Fruit fly (Drosophila melanogaster) whole organism, prepupa: Measurements from ENCODE around the gene beta4GalT7.

Source experiments
- CG10669 ChIP-seq: fragments of 200-800 bp; sonication (Bioruptor generic); optimal IDR thresholded peaks from 3 replicates; lab custom pipeline; 2018; ENCODE audit warnings: missing biosample characterization, mild to moderate bottlenecking, missing genetic modification characterization, moderate library complexity
- CG11294 ChIP-seq: fragments of 200-800 bp; sonication (Bioruptor generic); IDR thresholded peaks from 2 replicates; pipeline ENCODE4 v1.3.6; 2022; ENCODE audit warnings: missing biosample characterization, missing genetic modification characterization
- CG11762 ChIP-seq: fragments of 200-800 bp; sonication (Bioruptor generic); optimal IDR thresholded peaks from 3 replicates; lab custom pipeline; 2016; ENCODE audit warnings: missing biosample characterization, missing genetic modification characterization; ENCODE audit not compliant: insufficient read depth
- CG11902 ChIP-seq: fragments of 200-800 bp; sonication (Bioruptor generic); optimal IDR thresholded peaks from 3 replicates; lab custom pipeline; 2016; ENCODE audit warnings: missing biosample characterization, missing genetic modification characterization
- CG1621 ChIP-seq: fragments of 200-800 bp; sonication (Bioruptor generic); optimal IDR thresholded peaks from 3 replicates; lab custom pipeline; 2018; ENCODE audit warnings: missing biosample characterization, mild to moderate bottlenecking, missing genetic modification characterization
- CG16779 ChIP-seq: fragments of 200-800 bp; sonication (Bioruptor generic); optimal IDR thresholded peaks from 3 replicates; lab custom pipeline; 2017; ENCODE audit warnings: missing biosample characterization, mild to moderate bottlenecking, missing genetic modification characterization
- CG3032 ChIP-seq: fragments of 200-800 bp; optimal IDR thresholded peaks from 2 replicates; lab custom pipeline; 2019; ENCODE audit warnings: missing biosample characterization, mild to moderate bottlenecking, missing genetic modification characterization, moderate library complexity
- CG31627 ChIP-seq: fragments of 200-800 bp; sonication (Bioruptor generic); optimal IDR thresholded peaks from 3 replicates; lab custom pipeline; 2016; ENCODE audit warnings: missing biosample characterization, missing genetic modification characterization
- CG34406 ChIP-seq: fragments of 200-800 bp; sonication (Bioruptor generic); optimal IDR thresholded peaks from 3 replicates; lab custom pipeline; 2016; ENCODE audit warnings: missing biosample characterization, missing genetic modification characterization
- CG3919 ChIP-seq: fragments of 200-800 bp; sonication (Bioruptor generic); optimal IDR thresholded peaks from 3 replicates; lab custom pipeline; 2016; ENCODE audit warnings: missing biosample characterization, missing genetic modification characterization
- CG4318 ChIP-seq: fragments of 200-800 bp; sonication (Bioruptor generic); optimal IDR thresholded peaks from 3 replicates; lab custom pipeline; 2017; ENCODE audit warnings: missing biosample characterization, mild to moderate bottlenecking, missing genetic modification characterization
- CG6163 ChIP-seq: fragments of 200-800 bp; sonication (Bioruptor generic); IDR thresholded peaks from 3 replicates; pipeline ENCODE4 v1.3.6; 2022; ENCODE audit warnings: missing biosample characterization, missing genetic modification characterization
- CG6276 ChIP-seq: fragments of 200-800 bp; sonication (Bioruptor generic); optimal IDR thresholded peaks from 2 replicates; lab custom pipeline; 2017; ENCODE audit warnings: missing biosample characterization, mild to moderate bottlenecking, missing genetic modification characterization
- CG6792 ChIP-seq: fragments of 200-800 bp; sonication (Bioruptor generic); optimal IDR thresholded peaks from 3 replicates; lab custom pipeline; 2016; ENCODE audit warnings: missing biosample characterization, missing genetic modification characterization
- CG6808 ChIP-seq: fragments of 200-800 bp; sonication (Bioruptor generic); optimal IDR thresholded peaks from 3 replicates; lab custom pipeline; 2017; ENCODE audit warnings: missing biosample characterization, missing genetic modification characterization, mild to moderate bottlenecking, moderate library complexity, missing genetic modification reagents
- CG6854 ChIP-seq: fragments of 200-800 bp; sonication (Bioruptor generic); optimal IDR thresholded peaks from 2 replicates; lab custom pipeline; 2017; ENCODE audit warnings: missing biosample characterization, mild to moderate bottlenecking, missing genetic modification characterization
- CG7368 ChIP-seq: fragments of 200-800 bp; sonication (Bioruptor generic); optimal IDR thresholded peaks from 3 replicates; lab custom pipeline; 2016; ENCODE audit warnings: missing biosample characterization, missing genetic modification characterization
- CG8119 ChIP-seq: fragments of 200-800 bp; sonication (Bioruptor generic); IDR thresholded peaks from 3 replicates; pipeline ENCODE4 v1.3.6; 2022; ENCODE audit warnings: missing biosample characterization, missing genetic modification characterization
- CG8632 ChIP-seq: fragments of 200-800 bp; sonication (Bioruptor generic); optimal IDR thresholded peaks from 3 replicates; lab custom pipeline; 2016; ENCODE audit warnings: missing biosample characterization, missing genetic modification characterization
- CG9139 ChIP-seq: fragments of 200-800 bp; sonication (Bioruptor generic); optimal IDR thresholded peaks from 3 replicates; lab custom pipeline; 2017; ENCODE audit warnings: missing biosample characterization, mild to moderate bottlenecking, missing genetic modification characterization
- Ets96B ChIP-seq: fragments of 200-800 bp; optimal IDR thresholded peaks from 2 replicates; lab custom pipeline; 2019; ENCODE audit warnings: missing biosample characterization, mild to moderate bottlenecking, missing genetic modification characterization, moderate library complexity
- Gug ChIP-seq: fragments of 200-800 bp; sonication (Bioruptor generic); IDR thresholded peaks from 2 replicates; pipeline ENCODE4 v1.3.6; 2022; ENCODE audit warnings: missing biosample characterization, missing genetic modification characterization
- Hr38 ChIP-seq: sonication (Bioruptor generic); optimal IDR thresholded peaks from 2 replicates; lab custom pipeline; 2016; ENCODE audit warnings: missing biosample characterization, missing genetic modification characterization
- Hr39 ChIP-seq: fragments of 200-800 bp; sonication (Bioruptor generic); optimal IDR thresholded peaks from 2 replicates; lab custom pipeline; 2016; ENCODE audit warnings: missing biosample characterization, missing genetic modification characterization
- Hr4 ChIP-seq: fragments of 200-800 bp; sonication (Bioruptor generic); optimal IDR thresholded peaks from 3 replicates; lab custom pipeline; 2016; ENCODE audit warnings: missing biosample characterization, missing genetic modification characterization
- Met ChIP-seq: fragments of 200-800 bp; sonication (Bioruptor generic); optimal IDR thresholded peaks from 3 replicates; lab custom pipeline; 2016; ENCODE audit warnings: missing biosample characterization, missing genetic modification characterization
- OdsH ChIP-seq: fragments of 200-800 bp; sonication (Bioruptor generic); optimal IDR thresholded peaks from 3 replicates; lab custom pipeline; 2016; ENCODE audit warnings: missing biosample characterization, missing genetic modification characterization
- Smox ChIP-seq: fragments of 200-800 bp; sonication (Bioruptor generic); optimal IDR thresholded peaks from 3 replicates; lab custom pipeline; 2016; ENCODE audit warnings: missing biosample characterization, missing genetic modification characterization
- Sox102F ChIP-seq: fragments of 200-800 bp; sonication (Bioruptor generic); optimal IDR thresholded peaks from 2 replicates; lab custom pipeline; 2016; ENCODE audit warnings: missing biosample characterization, mild to moderate bottlenecking, missing genetic modification characterization
- Sox14 ChIP-seq: fragments of 200-800 bp; sonication (Bioruptor generic); optimal IDR thresholded peaks from 3 replicates; lab custom pipeline; 2016; ENCODE audit warnings: missing biosample characterization, missing genetic modification characterization
- Sox15 ChIP-seq: fragments of 200-800 bp; sonication (Bioruptor generic); optimal IDR thresholded peaks from 3 replicates; lab custom pipeline; 2016; ENCODE audit warnings: missing biosample characterization, missing genetic modification characterization
- achi ChIP-seq: fragments of 200-800 bp; sonication (Bioruptor generic); optimal IDR thresholded peaks from 3 replicates; lab custom pipeline; 2016; ENCODE audit warnings: missing biosample characterization, missing genetic modification characterization
- cyc ChIP-seq: fragments of 200-800 bp; sonication (Bioruptor generic); optimal IDR thresholded peaks from 3 replicates; lab custom pipeline; 2016; ENCODE audit warnings: missing biosample characterization, missing genetic modification characterization
- dac ChIP-seq: fragments of 200-800 bp; sonication (Bioruptor generic); optimal IDR thresholded peaks from 2 replicates; lab custom pipeline; 2017; ENCODE audit warnings: missing biosample characterization, mild to moderate bottlenecking, missing genetic modification characterization
- fd59A ChIP-seq: fragments of 200-800 bp; sonication (Bioruptor generic); optimal IDR thresholded peaks from 2 replicates; lab custom pipeline; 2017; ENCODE audit warnings: missing biosample characterization, mild to moderate bottlenecking, missing genetic modification characterization, missing genetic modification reagents
- fd85E ChIP-seq: fragments of 200-800 bp; sonication (Bioruptor generic); optimal IDR thresholded peaks from 3 replicates; lab custom pipeline; 2016; ENCODE audit warnings: missing biosample characterization, missing genetic modification characterization
- fkh ChIP-seq: fragments of 200-800 bp; sonication (Bioruptor generic); optimal IDR thresholded peaks from 3 replicates; lab custom pipeline; 2017; ENCODE audit warnings: missing biosample characterization, mild to moderate bottlenecking, missing genetic modification characterization, moderate library complexity
- lz ChIP-seq: fragments of 200-800 bp; sonication (Bioruptor generic); optimal IDR thresholded peaks from 3 replicates; lab custom pipeline; 2016; ENCODE audit warnings: missing biosample characterization, missing genetic modification characterization
- net ChIP-seq: fragments of 200-800 bp; sonication (Bioruptor generic); optimal IDR thresholded peaks from 3 replicates; lab custom pipeline; 2016; ENCODE audit warnings: missing biosample characterization, missing genetic modification characterization
- pdm3 ChIP-seq: fragments of 200-800 bp; sonication (Bioruptor generic); optimal IDR thresholded peaks from 3 replicates; lab custom pipeline; 2016; ENCODE audit warnings: missing biosample characterization, missing genetic modification characterization
- salr ChIP-seq, 2 experiments: fragments of 200-800 bp; sonication (Bioruptor generic); optimal IDR thresholded peaks; 3 replicates each; lab custom pipeline; 2016 to 2018; ENCODE audit warnings: missing biosample characterization in 2 of 2, missing genetic modification characterization in 2 of 2, mild to moderate bottlenecking in 1 of 2
- spab ChIP-seq: fragments of 200-800 bp; sonication (Bioruptor generic); optimal IDR thresholded peaks from 2 replicates; lab custom pipeline; 2017; ENCODE audit warnings: missing biosample characterization, mild to moderate bottlenecking, missing genetic modification characterization, missing genetic modification reagents
- ss ChIP-seq, 2 experiments: fragments of 200-800 bp; sonication (Bioruptor generic); optimal IDR thresholded peaks; 2 replicates in 1 of 2; 3 replicates in 1 of 2; lab custom pipeline; 2017 to 2018; ENCODE audit warnings: mild to moderate bottlenecking in 2 of 2, missing biosample characterization in 2 of 2, missing genetic modification characterization in 2 of 2, moderate library complexity in 1 of 2
- svp ChIP-seq: fragments of 200-800 bp; sonication (Bioruptor generic); peaks from one replicate; lab custom pipeline; 2016; ENCODE audit warnings: missing biosample characterization, missing genetic modification characterization

Gene beta4GalT7

dm6 chr3R:25049742-25050517, 26.9 kb downstream of the beta4GalT7 start (continued):
- TF ChIP-seq CG6808 = no peak
- TF ChIP-seq spab (GFP tag; lab: Kevin White, UChicago) = peak; percentile 34
- TF ChIP-seq CG6276 = peak; percentile 35
- TF ChIP-seq achi (GFP tag; lab: Kevin White, UChicago) = no peak
- peak; percentile 66 for TF ChIP-seq CG6854 (GFP tag; lab: Kevin White, UChicago)
- TF ChIP-seq pdm3 = no peak
- no peak for TF ChIP-seq CG8632 (GFP tag; lab: Kevin White, UChicago)
- TF ChIP-seq CG1621 (tag; lab: Kevin White, UChicago) = peak; percentile 42
- TF ChIP-seq OdsH (GFP tag; lab: Kevin White, UChicago) = no peak
- TF ChIP-seq, all 60 proteins: peak for 21

dm6 chr3R:25050649-25051048, 27.6 kb downstream of the beta4GalT7 start:
- peak; percentile 0 for TF ChIP-seq fkh (GFP tag; lab: Kevin White, UChicago)
- no peak for TF ChIP-seq CG11294 (GFP tag; lab: Robert Waterston, UW)
- no peak for TF ChIP-seq OdsH (GFP tag; lab: Kevin White, UChicago)
- no peak for TF ChIP-seq CG7368 (GFP tag; lab: Kevin White, UChicago)
- no peak for TF ChIP-seq CG6276

DNA sequence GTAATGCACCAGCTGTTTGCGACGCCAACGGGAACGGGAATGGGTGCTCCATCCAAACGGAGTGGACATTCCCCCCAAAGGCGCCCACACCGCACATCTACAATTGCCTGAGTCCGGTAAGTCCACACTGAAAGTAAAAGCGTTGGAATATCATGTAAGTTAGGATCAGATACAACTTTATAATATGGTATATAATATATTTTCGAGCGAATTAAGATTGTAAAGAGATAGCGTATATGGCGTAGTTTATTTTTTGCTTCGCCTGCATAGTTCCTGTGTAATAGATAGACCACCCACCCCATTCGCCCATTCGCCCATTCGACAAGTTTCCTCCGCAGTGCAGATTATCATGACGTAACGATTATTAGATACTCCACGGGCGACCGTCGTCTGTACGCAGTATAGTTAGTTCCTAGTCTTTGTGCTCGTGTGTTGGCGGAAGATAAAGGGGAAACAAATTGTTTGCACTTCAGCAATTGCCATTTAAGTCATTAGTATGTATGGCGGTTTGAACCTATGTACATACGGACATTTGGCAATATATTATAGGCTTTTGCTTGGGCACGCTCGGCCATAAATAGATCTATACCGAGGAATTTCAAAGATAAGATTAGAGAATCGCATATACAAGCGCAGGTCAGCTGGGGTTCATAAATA, 28.5 kb downstream of the beta4GalT7 start:
- TF ChIP-seq Hr38 (no peak), svp (GFP tag; lab: Kevin White, UChicago) (no peak), salr (GFP tag; optimal IDR thresholded peaks at IDR 0.05; lab: Kevin White, UChicago) (peak in 1 of 2 experiments; percentile 39), Gug (GFP tag; lab: Robert Waterston, UW) (no peak), CG10669 (GFP tag; lab: Kevin White, UChicago) (no peak), CG6163 (peak; percentile 68; the same call in 2 of the 3 replicates), Sox102F (GFP tag; lab: Kevin White, UChicago) (no peak), CG6792 (GFP tag; lab: Kevin White, UChicago) (no peak), CG3032 (no peak), CG31627 (GFP tag; lab: Kevin White, UChicago) (no peak), CG9139 (GFP tag; lab: Kevin White, UChicago) (no peak), CG4318 (GFP tag; lab: Kevin White, UChicago) (no peak), cyc (GFP tag; lab: Kevin White, UChicago) (no peak), Ets96B (no peak), fd59A (GFP tag; lab: Kevin White, UChicago) (no peak), Sox15 (GFP tag; lab: Kevin White, UChicago) (no peak), CG11902 (no peak), Met (GFP tag; lab: Kevin White, UChicago) (no peak), Hr4 (peak; percentile 81), fkh (GFP tag; lab: Kevin White, UChicago) (no peak), Sox14 (GFP tag; lab: Kevin White, UChicago) (peak; percentile 31), CG8119 (peak; percentile 78; the same call in 2 of the 3 replicates), Smox (GFP tag; lab: Kevin White, UChicago) (no peak), CG34406 (no peak), CG6276 (peak; percentile 68), CG16779 (tag; lab: Kevin White, UChicago) (peak; percentile 25), ss (GFP tag; optimal IDR thresholded peaks at IDR 0.05; lab: Kevin White, UChicago) (no peak), lz (no peak), CG11294 (GFP tag; lab: Robert Waterston, UW) (peak; percentile 7; the same call in 1 of the 2 replicates), CG3919 (GFP tag; lab: Kevin White, UChicago) (no peak), dac (peak; percentile 4), CG1621 (tag; lab: Kevin White, UChicago) (no peak), CG6808 (no peak), OdsH (GFP tag; lab: Kevin White, UChicago) (peak; percentile 48), net (GFP tag; lab: Kevin White, UChicago) (no peak), Hr39 (no peak), CG11762 (no peak), achi (GFP tag; lab: Kevin White, UChicago) (peak; percentile 30), fd85E (GFP tag; lab: Kevin White, UChicago) (no peak)
